Worm (Caenorhabditis elegans): ENCODE data around the gene str-170.

DNA sequence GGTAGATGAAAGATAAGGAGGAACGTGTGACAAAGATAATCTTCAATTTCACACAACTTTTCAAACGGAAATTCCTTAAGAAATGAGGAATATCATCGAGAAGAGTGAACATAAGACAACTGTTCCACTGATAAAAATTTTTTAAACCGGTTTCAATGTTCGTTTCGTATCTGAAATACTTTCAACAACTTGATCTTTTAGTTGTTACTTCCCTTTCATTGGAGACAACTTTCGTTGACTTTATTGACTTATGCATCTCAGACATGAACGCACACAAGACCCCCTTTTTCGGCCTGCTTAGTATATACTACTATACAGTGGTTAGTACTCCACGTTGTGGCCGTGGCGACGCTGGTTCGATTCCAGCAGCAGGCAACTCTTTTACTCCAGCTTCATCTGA, 15.8 kb upstream of the str-170 start, which contains the start of the genes Y17G9A.4 and str-173:
- no peak for TF ChIP-seq W03F9.2 (tag; optimal IDR thresholded peaks at IDR 0.05)
- TF ChIP-seq him-1 (tag; optimal IDR thresholded peaks at IDR 0.05), result no peak

Measured in whole organism, L4/young adult.